Fruit fly (Drosophila melanogaster) Kc167 (cell line): Measurements from ENCODE around the gene Naa40.

Experiments
- Myc ChIP-seq: fragments of >200 bp; optimal IDR thresholded peaks from 2 replicates; lab custom pipeline; 2017; ENCODE audit warnings: missing external identifiers
- Sin3A ChIP-seq: fragments of >200 bp; optimal IDR thresholded peaks from 2 replicates; lab custom pipeline; 2018; ENCODE audit warnings: missing external identifiers
- h ChIP-seq: fragments of >200 bp; optimal IDR thresholded peaks from 3 replicates; lab custom pipeline; 2018; ENCODE audit warnings: missing external identifiers
- insv ChIP-seq: fragments of >200 bp; optimal IDR thresholded peaks from 3 replicates; lab custom pipeline; 2018; ENCODE audit warnings: missing external identifiers
- psq ChIP-seq: fragments of >200 bp; optimal IDR thresholded peaks from 2 replicates; lab custom pipeline; 2017; ENCODE audit warnings: missing external identifiers
- ttk ChIP-seq: sonication (Bioruptor generic); optimal IDR thresholded peaks from 2 replicates; lab custom pipeline; 2017; ENCODE audit warnings: missing external identifiers

The Naa40 gene

dm6 chr3R:29760042-29760441 lies 35.3 kb upstream of the Naa40 start:
- TF ChIP-seq Myc (lab: Kevin White, UChicago) (no peak), psq (no peak), ttk (lab: Kevin White, UChicago) (no peak), Sin3A (lab: Kevin White, UChicago) (no peak), insv (lab: Kevin White, UChicago) (no peak), h (lab: Kevin White, UChicago) (no peak)

- no peak for TF ChIP-seq h (lab: Kevin White, UChicago)
- no peak for TF ChIP-seq Sin3A (lab: Kevin White, UChicago)
Measured at dm6 chr3R:29758734-29759131, 34.0 kb upstream of the Naa40 start.

- TF ChIP-seq ttk (lab: Kevin White, UChicago): no peak
- TF ChIP-seq h (lab: Kevin White, UChicago): no peak
- no peak for TF ChIP-seq insv (lab: Kevin White, UChicago)
- no peak for TF ChIP-seq psq
- TF ChIP-seq Sin3A (lab: Kevin White, UChicago): no peak
- no peak for TF ChIP-seq Myc (lab: Kevin White, UChicago)
Measured at dm6 chr3R:29758129-29758733, 33.5 kb upstream of the Naa40 start.

dm6 chr3R:29757681-29758080 lies 32.9 kb upstream of the Naa40 start:
- TF ChIP-seq Myc (lab: Kevin White, UChicago) (no peak), psq (no peak), ttk (lab: Kevin White, UChicago) (no peak), h (lab: Kevin White, UChicago) (no peak), Sin3A (lab: Kevin White, UChicago) (no peak), insv (lab: Kevin White, UChicago) (no peak)

- TF ChIP-seq insv (lab: Kevin White, UChicago): no peak
- TF ChIP-seq Myc (lab: Kevin White, UChicago): no peak
- TF ChIP-seq h (lab: Kevin White, UChicago): no peak
- no peak for TF ChIP-seq psq
- no peak for TF ChIP-seq ttk (lab: Kevin White, UChicago)
- TF ChIP-seq Sin3A (lab: Kevin White, UChicago): no peak
Measured at dm6 chr3R:29757226-29757625, 32.5 kb upstream of the Naa40 start.

dm6 chr3R:29756153-29756552 lies 31.4 kb upstream of the Naa40 start:
- no peak for TF ChIP-seq psq
- no peak for TF ChIP-seq insv (lab: Kevin White, UChicago)
- TF ChIP-seq h (lab: Kevin White, UChicago): no peak
- TF ChIP-seq Sin3A (lab: Kevin White, UChicago): no peak
- TF ChIP-seq Myc (lab: Kevin White, UChicago): no peak
- TF ChIP-seq ttk (lab: Kevin White, UChicago): no peak

dm6 chr3R:29755248-29755647 lies 30.5 kb upstream of the Naa40 start:
- no peak for TF ChIP-seq insv (lab: Kevin White, UChicago)
- TF ChIP-seq psq: no peak
- TF ChIP-seq h (lab: Kevin White, UChicago): no peak
- TF ChIP-seq ttk (lab: Kevin White, UChicago): no peak
- no peak for TF ChIP-seq Myc (lab: Kevin White, UChicago)
- no peak for TF ChIP-seq Sin3A (lab: Kevin White, UChicago)

- TF ChIP-seq insv (lab: Kevin White, UChicago) (no peak), Myc (lab: Kevin White, UChicago) (no peak), psq (no peak), Sin3A (lab: Kevin White, UChicago) (no peak), h (lab: Kevin White, UChicago) (no peak), ttk (lab: Kevin White, UChicago) (no peak)
Measured at dm6 chr3R:29749304-29750066, 24.7 kb upstream of the Naa40 start.

- no peak for TF ChIP-seq Myc (lab: Kevin White, UChicago)
- no peak for TF ChIP-seq Sin3A (lab: Kevin White, UChicago)
- no peak for TF ChIP-seq ttk (lab: Kevin White, UChicago)
- no peak for TF ChIP-seq h (lab: Kevin White, UChicago)
- TF ChIP-seq insv (lab: Kevin White, UChicago): no peak
- no peak for TF ChIP-seq psq
Measured at dm6 chr3R:29748591-29749303, 24.0 kb upstream of the Naa40 start, which contains the start of the genes ATPsyngamma and yata. TSS of gene ATPsyngamma (minus strand) at chr3R:29749163. TSS of gene yata (plus strand) at chr3R:29749219.

dm6 chr3R:29745056-29745455 lies 20.3 kb upstream of the Naa40 start, which contains the start of the genes Wdr24 and IntS11:
TSS of gene Wdr24 (minus strand) at chr3R:29745092.
TSS of gene IntS11 (plus strand) at chr3R:29745337.
- TF ChIP-seq h (lab: Kevin White, UChicago) (no peak), Myc (lab: Kevin White, UChicago) (no peak), insv (lab: Kevin White, UChicago) (no peak), Sin3A (lab: Kevin White, UChicago) (no peak), psq (no peak)

dm6 chr3R:29740078-29740477 lies 15.3 kb upstream of the Naa40 start:
- TF ChIP-seq ttk (lab: Kevin White, UChicago) (no peak), h (lab: Kevin White, UChicago) (no peak), Myc (lab: Kevin White, UChicago) (no peak), psq (no peak), Sin3A (lab: Kevin White, UChicago) (no peak), insv (lab: Kevin White, UChicago) (no peak)
